Worm (Caenorhabditis elegans): ENCODE data around the gene srw-55.

srw-55 gene

ce11 chrV:15891279-15891678 lies 48.9 kb downstream of the srw-55 start (continued):
- TF ChIP-seq hif-1 (tag; optimal IDR thresholded peaks at IDR 0.05), result no peak
- TF ChIP-seq lin-29 (GFP tag; IDR thresholded peaks at IDR 0.05), result no peak
- no peak for TF ChIP-seq mdl-1 (tag; optimal IDR thresholded peaks at IDR 0.05)
- TF ChIP-seq pha-4 (GFP tag; IDR thresholded peaks at IDR 0.05), result no peak
- peak; percentile 43 for TF ChIP-seq pha-4 (tag; optimal IDR thresholded peaks at IDR 0.05)
- no peak for TF ChIP-seq F37D6.2 (tag; optimal IDR thresholded peaks at IDR 0.05)
- TF ChIP-seq madf-9 (GFP tag; conservative IDR thresholded peaks at IDR 0.05), result no peak
- no peak for TF ChIP-seq nhr-41 (GFP tag; IDR thresholded peaks at IDR 0.05)
- TF ChIP-seq dmd-6 (GFP tag; IDR thresholded peaks at IDR 0.05), result peak; percentile 61
- no peak for TF ChIP-seq D1046.2 (GFP tag; IDR thresholded peaks at IDR 0.05)
- peak; percentile 70 for TF ChIP-seq pqm-1 (tag; optimal IDR thresholded peaks at IDR 0.05)
- TF ChIP-seq ztf-11 (tag; optimal IDR thresholded peaks at IDR 0.05), result no peak
- TF ChIP-seq nhr-111 (GFP tag; optimal IDR thresholded peaks at IDR 0.05), result no peak
- TF ChIP-seq nhr-76 (tag; optimal IDR thresholded peaks at IDR 0.05), result no peak
- no peak for TF ChIP-seq egl-43 (GFP tag; IDR thresholded peaks at IDR 0.05)
- TF ChIP-seq nhr-42 (GFP tag; IDR thresholded peaks at IDR 0.05), result no peak

ce11 chrV:15890115-15890514 lies 50.0 kb downstream of the srw-55 start:
- TF ChIP-seq dmd-6 (GFP tag; IDR thresholded peaks at IDR 0.05) (peak; percentile 35; the same call in 1 of the 2 replicates), nhr-28 (tag; optimal IDR thresholded peaks at IDR 0.05) (peak; percentile 60), hlh-11 (tag; optimal IDR thresholded peaks at IDR 0.05) (peak; percentile 18), zag-1 (tag; optimal IDR thresholded peaks at IDR 0.05) (no peak), daf-16 (GFP tag; optimal IDR thresholded peaks at IDR 0.05) (no peak), daf-16 (tag; optimal IDR thresholded peaks at IDR 0.05) (peak; percentile 78)
